Worm (Caenorhabditis elegans): ENCODE data around the gene lgc-41.
A peak's percentile ranks its signal among the peaks of the same experiment; 100 is the strongest.

Gene lgc-41

DNA sequence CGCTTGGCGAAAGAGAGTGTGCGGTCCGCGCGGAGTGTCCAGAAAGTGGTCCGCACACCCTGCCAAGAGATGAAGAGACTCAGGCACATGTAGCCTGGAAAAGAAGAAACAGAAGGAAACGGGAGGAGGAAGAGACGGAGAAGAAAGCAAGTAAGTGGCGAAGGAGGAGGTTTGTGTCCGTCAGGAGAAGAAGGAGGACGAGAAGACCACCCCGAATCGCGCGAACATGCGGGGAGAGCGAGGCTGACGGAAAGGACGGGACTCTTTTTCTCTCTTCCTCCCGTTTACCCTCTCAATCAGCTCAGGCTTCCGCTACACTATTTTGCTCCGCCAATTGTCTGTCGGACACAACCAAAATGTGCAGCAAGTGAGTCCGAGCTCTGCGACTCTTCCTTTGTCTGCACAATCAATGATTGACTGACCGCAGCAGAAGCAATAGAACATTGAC lies 18.5 kb upstream of the lgc-41 start (continued):
- TF ChIP-seq elt-3 (tag; optimal IDR thresholded peaks at IDR 0.05) (no peak), eor-1 (tag; optimal IDR thresholded peaks at IDR 0.05) (no peak), nhr-77 (tag; optimal IDR thresholded peaks at IDR 0.05) (no peak), nfya-1 (tag; optimal IDR thresholded peaks at IDR 0.05; ENCODE audit: insufficient read depth) (peak; percentile 86), mml-1 (tag; optimal IDR thresholded peaks at IDR 0.05) (no peak), ZK546.5 (tag; optimal IDR thresholded peaks at IDR 0.05) (no peak), pha-4 (tag; optimal IDR thresholded peaks at IDR 0.05) (peak; percentile 26), aly-2 (tag; optimal IDR thresholded peaks at IDR 0.05) (no peak), nhr-28 (tag; optimal IDR thresholded peaks at IDR 0.05) (no peak), elt-1 (tag; optimal IDR thresholded peaks at IDR 0.05) (no peak), R02D3.7 (tag; optimal IDR thresholded peaks at IDR 0.05) (peak; percentile 4), jun-1 (tag; optimal IDR thresholded peaks at IDR 0.05) (no peak), nhr-12 (tag; optimal IDR thresholded peaks at IDR 0.05) (no peak)

DNA sequence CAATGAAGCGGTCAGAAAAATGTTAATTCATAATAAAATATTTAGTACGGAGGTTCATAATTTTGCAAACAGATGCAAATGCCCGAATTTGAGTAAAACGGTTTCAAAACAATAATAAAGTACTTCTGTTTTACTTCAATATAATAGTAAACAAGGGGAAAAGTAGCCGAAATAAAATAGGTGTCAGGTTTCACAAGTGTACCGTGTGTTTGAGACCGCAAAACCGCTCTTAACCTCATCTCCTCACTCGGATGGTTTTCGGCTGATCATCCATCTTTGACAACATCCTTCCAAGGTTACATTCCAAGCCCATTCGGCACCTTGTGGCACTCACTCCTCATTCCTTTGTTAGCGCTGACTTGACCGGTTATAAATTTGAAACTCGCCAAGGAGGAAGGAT lies 16.6 kb upstream of the lgc-41 start:
- TF ChIP-seq daf-12 (tag; optimal IDR thresholded peaks at IDR 0.05) (no peak), elt-1 (tag; optimal IDR thresholded peaks at IDR 0.05) (no peak), nhr-76 (tag; optimal IDR thresholded peaks at IDR 0.05) (no peak), elt-3 (tag; optimal IDR thresholded peaks at IDR 0.05) (no peak), nhr-25 (tag; optimal IDR thresholded peaks at IDR 0.05) (no peak), nfya-1 (tag; optimal IDR thresholded peaks at IDR 0.05; ENCODE audit: insufficient read depth) (no peak), aly-2 (tag; optimal IDR thresholded peaks at IDR 0.05) (no peak), unc-39 (tag; optimal IDR thresholded peaks at IDR 0.05) (no peak), zag-1 (tag; optimal IDR thresholded peaks at IDR 0.05) (no peak), fkh-2 (tag; optimal IDR thresholded peaks at IDR 0.05) (no peak), ceh-28 (tag; optimal IDR thresholded peaks at IDR 0.05) (no peak), unc-62 (GFP tag; optimal IDR thresholded peaks at IDR 0.05) (no peak), ama-1 (optimal IDR thresholded peaks at IDR 0.05) (no peak)

DNA sequence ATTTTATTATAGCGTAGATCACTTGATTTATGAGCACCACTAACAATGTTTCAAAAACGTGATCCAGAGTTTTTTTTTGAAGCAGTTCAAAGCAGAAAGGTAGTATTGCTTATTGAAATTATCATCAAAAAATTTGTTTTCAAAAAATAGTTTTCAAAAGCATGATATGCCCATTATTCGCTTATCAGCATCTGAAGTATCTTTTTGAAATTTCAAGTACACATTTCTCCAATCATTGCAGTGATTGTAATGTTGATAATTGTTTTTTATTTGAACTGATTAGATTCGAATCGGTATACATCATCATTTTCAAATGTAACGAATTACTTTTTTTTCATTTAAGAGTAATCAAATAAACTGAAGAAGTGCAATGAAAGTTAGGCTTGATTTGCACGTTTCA lies 13.3 kb upstream of the lgc-41 start:
- no peak for TF ChIP-seq nhr-77 (tag; optimal IDR thresholded peaks at IDR 0.05)
- no peak for TF ChIP-seq ceh-28 (tag; optimal IDR thresholded peaks at IDR 0.05)
- TF ChIP-seq nhr-67 (tag; optimal IDR thresholded peaks at IDR 0.05) = no peak
- TF ChIP-seq pqm-1 (tag; optimal IDR thresholded peaks at IDR 0.05) = peak; percentile 33
- TF ChIP-seq lin-39 (tag; optimal IDR thresholded peaks at IDR 0.05) = no peak
- TF ChIP-seq mml-1 (tag; optimal IDR thresholded peaks at IDR 0.05) = no peak
- TF ChIP-seq elt-1 (tag; optimal IDR thresholded peaks at IDR 0.05) = no peak
- TF ChIP-seq egl-5 (tag; optimal IDR thresholded peaks at IDR 0.05) = no peak
- TF ChIP-seq unc-62 (GFP tag; optimal IDR thresholded peaks at IDR 0.05) = no peak
- no peak for TF ChIP-seq nfya-1 (tag; optimal IDR thresholded peaks at IDR 0.05; ENCODE audit: insufficient read depth)
- TF ChIP-seq nhr-23 (tag; optimal IDR thresholded peaks at IDR 0.05) = no peak
- TF ChIP-seq elt-2 (tag; optimal IDR thresholded peaks at IDR 0.05) = peak; percentile 58
- no peak for TF ChIP-seq nhr-76 (tag; optimal IDR thresholded peaks at IDR 0.05)

DNA sequence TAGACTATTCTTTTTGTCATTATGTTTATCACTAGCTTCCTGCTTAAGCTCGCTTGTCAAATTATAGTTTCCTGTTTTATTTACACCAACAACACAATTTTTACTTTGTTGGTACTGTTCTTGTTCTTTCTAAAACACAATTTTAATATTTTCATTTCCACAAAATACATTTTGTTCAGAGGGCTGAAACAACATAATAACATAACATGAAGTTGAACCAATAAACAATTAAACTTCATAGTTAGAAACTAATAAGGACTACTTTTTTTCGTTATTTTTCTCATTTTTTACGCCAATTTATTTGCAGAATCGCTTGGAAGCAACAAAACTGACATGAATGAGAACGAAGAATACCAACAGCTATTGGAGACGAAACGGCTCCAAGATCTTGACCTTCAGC lies 10.2 kb upstream of the lgc-41 start, which contains the start of gene C39B10.3:
TSS of gene C39B10.3 (plus strand) at position 301 of the 400 bp plus-strand sequence.
- no peak for TF ChIP-seq snpc-4 (tag; optimal IDR thresholded peaks at IDR 0.05)
- no peak for TF ChIP-seq nhr-28 (tag; optimal IDR thresholded peaks at IDR 0.05)
- TF ChIP-seq elt-1 (tag; optimal IDR thresholded peaks at IDR 0.05) = no peak
- no peak for TF ChIP-seq aly-2 (tag; optimal IDR thresholded peaks at IDR 0.05)
- TF ChIP-seq ceh-82 (tag; optimal IDR thresholded peaks at IDR 0.05) = no peak
- TF ChIP-seq jun-1 (tag; optimal IDR thresholded peaks at IDR 0.05) = no peak
- no peak for TF ChIP-seq nhr-23 (tag; optimal IDR thresholded peaks at IDR 0.05)
- TF ChIP-seq ceh-9 (tag; optimal IDR thresholded peaks at IDR 0.05) = no peak
- TF ChIP-seq nhr-237 (tag; optimal IDR thresholded peaks at IDR 0.05) = no peak

DNA sequence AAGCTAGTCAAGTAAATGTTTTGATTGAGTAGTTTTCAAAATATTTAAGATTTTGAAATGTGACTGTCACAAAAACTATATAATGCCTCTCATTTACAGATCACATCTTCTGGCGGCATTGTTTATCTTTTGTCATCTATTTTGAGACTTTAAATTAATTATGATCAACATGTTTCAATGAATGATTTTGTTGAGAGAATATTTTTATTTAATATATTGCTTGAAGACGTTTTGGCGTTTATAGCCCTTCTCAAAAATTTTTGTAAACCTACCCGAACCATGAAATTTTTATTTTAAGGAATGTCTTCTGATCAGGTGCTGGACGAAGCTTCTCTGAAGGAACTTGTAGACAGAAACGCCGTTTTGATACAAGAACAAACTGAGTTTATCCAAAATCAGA lies 9.4 kb upstream of the lgc-41 start, which contains the start of gene C39B10.4:
TSS of gene C39B10.4 (plus strand) at position 301 of the 400 bp plus-strand sequence.
- no peak for TF ChIP-seq nhr-76 (tag; optimal IDR thresholded peaks at IDR 0.05)
- no peak for TF ChIP-seq nhr-28 (tag; optimal IDR thresholded peaks at IDR 0.05)
- TF ChIP-seq ztf-4 (tag; optimal IDR thresholded peaks at IDR 0.05) = no peak
- TF ChIP-seq tbx-2 (tag; optimal IDR thresholded peaks at IDR 0.05) = no peak
- no peak for TF ChIP-seq fkh-10 (GFP tag; optimal IDR thresholded peaks at IDR 0.05)
- no peak for TF ChIP-seq nfya-1 (tag; optimal IDR thresholded peaks at IDR 0.05; ENCODE audit: insufficient read depth)
- no peak for TF ChIP-seq snpc-4 (tag; optimal IDR thresholded peaks at IDR 0.05)
- TF ChIP-seq eor-1 (tag; optimal IDR thresholded peaks at IDR 0.05) = no peak
